Worm (Caenorhabditis elegans) whole organism, mixed stage, embryonic: Measurements from ENCODE around the gene bcc-1.

Experiments
- hlh-1 ChIP-seq: fragments of 150-350 bp; optimal IDR thresholded peaks from 2 replicates; lab custom pipeline; 2014; ENCODE audit warnings: missing biosample characterization, missing genetic modification reagents, missing genetic modification characterization
- mab-5 ChIP-seq: fragments of 150-350 bp; optimal IDR thresholded peaks from 2 replicates; lab custom pipeline; 2014; ENCODE audit warnings: missing biosample characterization, missing genetic modification characterization
- nhr-76 ChIP-seq: sonication (generic microtip); optimal IDR thresholded peaks from 2 replicates; lab custom pipeline; 2017; ENCODE audit warnings: missing biosample characterization, missing genetic modification characterization
- sem-2 ChIP-seq: fragments of 200-800 bp; sonication (Bioruptor generic); optimal IDR thresholded peaks from 2 replicates; lab custom pipeline; 2018; ENCODE audit warnings: mild to moderate bottlenecking, missing genetic modification characterization, missing compliant biosample characterization
- snpc-4 ChIP-seq: fragments of 150-350 bp; optimal IDR thresholded peaks from 2 replicates; lab custom pipeline; 2014; ENCODE audit warnings: missing biosample characterization, missing genetic modification characterization
- unc-62 ChIP-seq: fragments of 150-350 bp; optimal IDR thresholded peaks from 2 replicates; lab custom pipeline; 2014; ENCODE audit warnings: missing biosample characterization, missing genetic modification reagents, missing genetic modification characterization

- TF ChIP-seq unc-62 (GFP tag; lab: Kevin White, UChicago) (no peak), sem-2 (no peak), mab-5 (tag; lab: Kevin White, UChicago) (no peak), snpc-4 (tag; lab: Kevin White, UChicago) (no peak), nhr-76 (tag; lab: Kevin White, UChicago) (no peak), hlh-1 (tag; lab: Kevin White, UChicago) (no peak)
Measured at ce11 chrIV:11082153-11082552, 10.2 kb downstream of the bcc-1 start, which contains the start of gene let-70.
